Worm (Caenorhabditis elegans) whole organism, early embryonic: Measurements from ENCODE around the gene Y39B6A.13.

Experiments
- B0310.2 ChIP-seq: sonication (generic microtip); optimal IDR thresholded peaks from 2 replicates; lab custom pipeline; 2016; ENCODE audit warnings: mild to moderate bottlenecking, missing genetic modification characterization, missing compliant biosample characterization
- F13C5.2 ChIP-seq: sonication (generic microtip); optimal IDR thresholded peaks from 2 replicates; lab custom pipeline; 2017; ENCODE audit warnings: mild to moderate bottlenecking, missing genetic modification characterization, inconsistent platforms, missing compliant biosample characterization
- ama-1 ChIP-seq: fragments of 150-350 bp; optimal IDR thresholded peaks from 2 replicates; lab custom pipeline; 2014
- ceh-13 ChIP-seq: fragments of 200-800 bp; sonication (Bioruptor generic); optimal IDR thresholded peaks from 2 replicates; lab custom pipeline; 2018; ENCODE audit warnings: mild to moderate bottlenecking, missing genetic modification characterization, missing compliant biosample characterization
- ceh-36 ChIP-seq: sonication (generic microtip); optimal IDR thresholded peaks from 2 replicates; lab custom pipeline; 2016; ENCODE audit warnings: missing genetic modification characterization, inconsistent platforms, missing compliant biosample characterization
- ets-7 ChIP-seq: sonication (generic microtip); optimal IDR thresholded peaks from 2 replicates; lab custom pipeline; 2016; ENCODE audit warnings: missing genotype, missing genetic modification characterization, missing compliant biosample characterization
- hmbx-1 ChIP-seq: sonication (generic microtip); optimal IDR thresholded peaks from 2 replicates; lab custom pipeline; 2016; ENCODE audit warnings: mild to moderate bottlenecking, missing genetic modification characterization, missing compliant biosample characterization
- hmg-4 ChIP-seq: fragments of 200-800 bp; sonication (Bioruptor generic); optimal IDR thresholded peaks from 2 replicates; lab custom pipeline; 2018; ENCODE audit warnings: mild to moderate bottlenecking, missing genetic modification characterization, missing compliant biosample characterization
- pes-1 ChIP-seq: fragments of 200-800 bp; sonication (Bioruptor generic); IDR thresholded peaks from 2 replicates; pipeline ENCODE4 v1.3.6; 2022; ENCODE audit warnings: missing genetic modification reagents, missing genetic modification characterization, missing compliant biosample characterization
- scrt-1 ChIP-seq: fragments of 200-800 bp; sonication (Bioruptor generic); IDR thresholded peaks from 2 replicates; pipeline ENCODE4 v1.3.6; 2022; ENCODE audit warnings: missing genetic modification characterization, missing compliant biosample characterization
- tbx-11 ChIP-seq: fragments of 200-800 bp; sonication (Bioruptor generic); IDR thresholded peaks from 2 replicates; pipeline ENCODE4 v1.3.6; 2022; ENCODE audit warnings: missing genetic modification characterization, missing compliant biosample characterization
- tbx-37 ChIP-seq: fragments of 200-800 bp; sonication (Bioruptor generic); conservative IDR thresholded peaks from 2 replicates; pipeline ENCODE4 v1.3.6; 2022; ENCODE audit warnings: missing genetic modification reagents, missing genetic modification characterization, missing compliant biosample characterization
- tra-4 ChIP-seq: sonication (generic microtip); optimal IDR thresholded peaks from 2 replicates; lab custom pipeline; 2017; ENCODE audit warnings: missing genetic modification characterization, missing compliant biosample characterization

DNA sequence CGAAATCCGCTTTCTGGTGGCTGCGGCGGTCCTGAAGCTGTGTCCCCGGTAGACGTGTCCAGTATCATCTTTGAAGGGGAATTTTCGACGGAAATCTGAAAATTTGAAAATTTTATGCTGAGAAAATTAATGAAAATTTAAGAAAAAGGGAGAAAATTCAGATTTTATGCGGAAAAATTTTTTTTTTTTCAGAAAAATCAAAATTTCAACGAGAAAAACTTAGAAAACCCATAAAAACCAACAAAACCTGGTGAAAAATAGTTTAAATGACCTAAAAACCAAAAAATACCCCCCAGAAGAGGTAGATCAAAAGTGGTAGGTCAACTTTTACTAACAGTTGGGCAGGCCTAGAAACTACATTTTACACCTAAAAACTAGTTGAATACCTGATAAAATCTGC is 14.3 kb upstream of the Y39B6A.13 start, which contains the start of gene Y39B6A.10:
- TF ChIP-seq tra-4 (tag; lab: Kevin White, UChicago): no peak
- TF ChIP-seq ama-1 (lab: Kevin White, UChicago): no peak
- no peak for TF ChIP-seq ceh-13 (GFP tag; lab: Kevin White, UChicago)
- TF ChIP-seq hmg-4 (GFP tag; lab: Kevin White, UChicago): no peak
- TF ChIP-seq ceh-36: no peak
- no peak for TF ChIP-seq scrt-1 (GFP tag; lab: Robert Waterston, UW)
- TF ChIP-seq hmbx-1 (tag; lab: Kevin White, UChicago): no peak
- no peak for TF ChIP-seq tbx-11 (GFP tag; lab: Robert Waterston, UW)
- no peak for TF ChIP-seq B0310.2
- TF ChIP-seq tbx-37: no peak
- TF ChIP-seq F13C5.2 (tag; lab: Kevin White, UChicago): no peak
- TF ChIP-seq ets-7 (tag; lab: Kevin White, UChicago): no peak
- TF ChIP-seq pes-1 (GFP tag; lab: Robert Waterston, UW): no peak
